Fruit fly (Drosophila melanogaster) whole organism, wandering third instar larva: ENCODE results near the gene CG34138.
A peak's percentile ranks its signal among the peaks of the same experiment; 100 is the strongest.

Source experiments
- CrebA ChIP-seq: fragments of 200-800 bp; sonication (Bioruptor generic); optimal IDR thresholded peaks from 2 replicates; lab custom pipeline; 2016; ENCODE audit warnings: missing biosample characterization, mild to moderate bottlenecking, missing genetic modification characterization, borderline replicate concordance
- GATAd ChIP-seq: sonication (Bioruptor generic); optimal IDR thresholded peaks from 2 replicates; lab custom pipeline; 2016; ENCODE audit warnings: missing biosample characterization, missing genetic modification characterization
- Hnf4 ChIP-seq: fragments of 200-800 bp; sonication (Bioruptor generic); optimal IDR thresholded peaks from 2 replicates; lab custom pipeline; 2016; ENCODE audit warnings: missing biosample characterization, mild to moderate bottlenecking, missing genetic modification characterization
- Hr78 ChIP-seq: fragments of >200 bp; optimal IDR thresholded peaks from 2 replicates; lab custom pipeline; 2017; ENCODE audit warnings: missing biosample characterization, missing genetic modification characterization
- Jra ChIP-seq: sonication (Bioruptor generic); optimal IDR thresholded peaks from 2 replicates; lab custom pipeline; 2016; ENCODE audit warnings: missing biosample characterization, missing genetic modification characterization
- OdsH ChIP-seq: fragments of 200-800 bp; sonication (Bioruptor generic); optimal IDR thresholded peaks from 2 replicates; lab custom pipeline; 2016; ENCODE audit warnings: missing biosample characterization, mild to moderate bottlenecking, missing genetic modification characterization
- Rel ChIP-seq, 2 experiments: fragments of 200-800 bp; sonication (Bioruptor generic) in 1 of 2; optimal IDR thresholded peaks; 2 replicates in 1 of 2; 3 replicates in 1 of 2; lab custom pipeline; 2016 to 2019; ENCODE audit warnings: mild to moderate bottlenecking in 2 of 2, missing biosample characterization in 2 of 2, missing genetic modification characterization in 2 of 2, moderate library complexity in 1 of 2
- brk ChIP-seq: fragments of 200-800 bp; sonication (Bioruptor generic); optimal IDR thresholded peaks from 2 replicates; lab custom pipeline; 2016; ENCODE audit warnings: missing biosample characterization, mild to moderate bottlenecking, missing genetic modification characterization
- jim ChIP-seq: fragments of 175-275, 200-325 bp; sonication (Bioruptor generic); optimal IDR thresholded peaks from 2 replicates; lab custom pipeline; 2016; ENCODE audit warnings: missing biosample characterization, mild to moderate bottlenecking, missing genetic modification characterization
- psq ChIP-seq: fragments of 200-800 bp; sonication (Bioruptor generic); optimal IDR thresholded peaks from 3 replicates; lab custom pipeline; 2017; ENCODE audit warnings: missing biosample characterization, mild to moderate bottlenecking, missing genetic modification characterization, moderate library complexity
- rgr ChIP-seq: fragments of 200-800 bp; sonication (Bioruptor generic); optimal IDR thresholded peaks from 3 replicates; lab custom pipeline; 2016; ENCODE audit warnings: missing biosample characterization, mild to moderate bottlenecking, missing genetic modification characterization
- sv ChIP-seq: fragments of 200-800 bp; sonication (Bioruptor generic); optimal IDR thresholded peaks from 3 replicates; lab custom pipeline; 2016; ENCODE audit warnings: missing biosample characterization, missing genetic modification characterization
- usp ChIP-seq: fragments of >200 bp; optimal IDR thresholded peaks from 2 replicates; lab custom pipeline; 2017; ENCODE audit warnings: missing biosample characterization, missing genetic modification characterization

DNA sequence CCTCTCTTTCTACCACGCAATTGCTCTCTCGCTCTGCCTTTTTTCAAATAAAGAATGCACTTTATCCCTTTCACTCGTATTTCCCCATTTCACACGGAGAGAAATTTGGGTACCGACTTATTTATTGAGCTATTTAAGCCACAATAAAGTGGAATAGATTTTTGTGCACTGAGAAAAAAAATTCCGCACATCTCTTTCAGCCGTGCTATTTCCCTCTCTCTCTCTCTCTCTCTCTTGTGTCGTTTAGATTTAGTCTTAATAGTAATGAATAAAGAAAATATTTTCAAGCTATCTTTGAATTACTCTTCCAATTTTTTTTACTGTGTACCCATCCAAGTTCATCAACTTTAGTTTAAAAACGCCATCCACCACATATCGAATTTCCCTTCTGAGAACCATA lies 11.1 kb upstream of the CG34138 start:
- TF ChIP-seq brk (GFP tag; lab: Kevin White, UChicago) (no peak), jim (GFP tag; lab: Kevin White, UChicago) (no peak), Hr78 (GFP tag; lab: Kevin White, UChicago) (no peak), OdsH (peak; percentile 26), Jra (GFP tag; lab: Kevin White, UChicago) (no peak), CrebA (GFP tag; lab: Kevin White, UChicago) (no peak), usp (GFP tag; lab: Kevin White, UChicago) (no peak), GATAd (GFP tag; lab: Kevin White, UChicago) (no peak), psq (GFP tag; lab: Kevin White, UChicago) (peak; percentile 14), rgr (GFP tag; lab: Kevin White, UChicago) (peak; percentile 41), Hnf4 (no peak), sv (GFP tag; lab: Kevin White, UChicago) (no peak), Rel (GFP tag; optimal IDR thresholded peaks at IDR 0.05; lab: Kevin White, UChicago) (no peak), Rel (tag; optimal IDR thresholded peaks at IDR 0.05; lab: Kevin White, UChicago) (no peak)
